Fruit fly (Drosophila melanogaster): ENCODE measurements around the gene Gnpnat.
A peak's percentile ranks its signal among the peaks of the same experiment; 100 is the strongest.

Gene Gnpnat

DNA sequence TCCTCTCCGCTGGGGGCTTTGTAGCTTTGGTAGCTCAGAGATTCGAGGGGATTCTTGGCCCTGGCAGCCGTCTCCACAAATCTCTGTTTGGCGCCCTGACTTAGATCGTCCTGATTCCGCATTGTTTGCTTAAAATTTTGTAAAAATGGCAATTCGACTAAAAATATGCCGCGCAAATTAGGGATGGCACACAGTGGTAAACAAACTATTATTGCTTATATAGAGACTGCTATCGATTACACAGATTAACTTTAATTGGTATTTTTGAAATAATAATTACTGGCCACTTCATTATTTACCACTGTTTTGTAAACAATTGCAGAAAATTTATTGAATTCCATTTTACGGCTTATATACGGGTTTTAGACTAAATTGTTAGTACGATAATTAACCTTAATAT is 13.3 kb upstream of the Gnpnat start, which contains the start of the genes Naa40 and CG18731 (continued):
- no peak for TF ChIP-seq CG18011 (GFP tag; optimal IDR thresholded peaks at IDR 0.05)
- TF ChIP-seq jumu (GFP tag; optimal IDR thresholded peaks at IDR 0.05), result no peak
- no peak for TF ChIP-seq ERR (GFP tag; optimal IDR thresholded peaks at IDR 0.05)
- TF ChIP-seq HLH4C (GFP tag; IDR thresholded peaks at IDR 0.05; ENCODE audit: partially characterized antibody), result peak; percentile 48
- TF ChIP-seq cad (GFP tag; optimal IDR thresholded peaks at IDR 0.05), result no peak
- no peak for TF ChIP-seq sim (GFP tag; IDR thresholded peaks at IDR 0.05)

dm6 chr3R:29725577-29726240 is 12.4 kb upstream of the Gnpnat start, which contains the start of gene Kul:
Gene Kul, plus strand, starts transcription at chr3R:29725830.
- peak; percentile 54 for TF ChIP-seq CHES-1-like (GFP tag; optimal IDR thresholded peaks at IDR 0.05)
- peak; percentile 87 for TF ChIP-seq gfzf (GFP tag; optimal IDR thresholded peaks at IDR 0.05)
- no peak for TF ChIP-seq bbx (GFP tag; IDR thresholded peaks at IDR 0.05; ENCODE audit: partially characterized antibody)
- TF ChIP-seq HmgZ (tag; optimal IDR thresholded peaks at IDR 0.05), result peak; percentile 48
- TF ChIP-seq Jarid2 (GFP tag; optimal IDR thresholded peaks at IDR 0.05), result peak; percentile 4
- peak; percentile 93 for TF ChIP-seq CG4282 (GFP tag; optimal IDR thresholded peaks at IDR 0.05)
- TF ChIP-seq fd3F (GFP tag; optimal IDR thresholded peaks at IDR 0.05), result no peak
- peak; percentile 47 for TF ChIP-seq pb (GFP tag; optimal IDR thresholded peaks at IDR 0.05)
- TF ChIP-seq crp (GFP tag; optimal IDR thresholded peaks at IDR 0.05), result no peak
- TF ChIP-seq ranshi (GFP tag; IDR thresholded peaks at IDR 0.05), result no peak
- TF ChIP-seq Hr51 (GFP tag; optimal IDR thresholded peaks at IDR 0.05), result peak in 1 of 2 experiments; percentile 8
- TF ChIP-seq CG17912 (GFP tag; optimal IDR thresholded peaks at IDR 0.05), result peak; percentile 1
- TF ChIP-seq CG12104 (GFP tag; optimal IDR thresholded peaks at IDR 0.05), result no peak
- TF ChIP-seq zfh2 (GFP tag; optimal IDR thresholded peaks at IDR 0.05), result peak; percentile 2
- peak; percentile 9 for TF ChIP-seq CG3995 (GFP tag; optimal IDR thresholded peaks at IDR 0.05)
- peak; percentile 20; the same call in 1 of the 2 replicates for TF ChIP-seq CG13287 (GFP tag; IDR thresholded peaks at IDR 0.05; ENCODE audit: partially characterized antibody)
- TF ChIP-seq tio (GFP tag; optimal IDR thresholded peaks at IDR 0.05), result no peak
- no peak for TF ChIP-seq CG5180 (GFP tag; optimal IDR thresholded peaks at IDR 0.05)
- peak; percentile 20 for TF ChIP-seq nmo (GFP tag; optimal IDR thresholded peaks at IDR 0.05)
- TF ChIP-seq Bgb (GFP tag; IDR thresholded peaks at IDR 0.05; ENCODE audit: partially characterized antibody), result peak; percentile 26; the same call in 1 of the 2 replicates
- peak; percentile 50; the same call in 2 of the 3 replicates for TF ChIP-seq CG16813 (GFP tag; IDR thresholded peaks at IDR 0.05; ENCODE audit: partially characterized antibody)
- TF ChIP-seq sr (GFP tag; IDR thresholded peaks at IDR 0.05), result no peak
- no peak for TF ChIP-seq Atf3 (GFP tag; optimal IDR thresholded peaks at IDR 0.05)
- TF ChIP-seq CG10321 (GFP tag; IDR thresholded peaks at IDR 0.05), result 0 out of 2 replicates have a peak, but pooled peaks have one; percentile 16
- TF ChIP-seq MESR4 (GFP tag; optimal IDR thresholded peaks at IDR 0.05), result peak; percentile 45
- TF ChIP-seq vvl (GFP tag; IDR thresholded peaks at IDR 0.05), result 0 out of 2 replicates have a peak, but pooled peaks have one; percentile 33
- no peak for TF ChIP-seq tin (GFP tag; optimal IDR thresholded peaks at IDR 0.05)
- TF ChIP-seq MBD-R2 (GFP tag; IDR thresholded peaks at IDR 0.05), result peak; percentile 49
- TF ChIP-seq dm (GFP tag; optimal IDR thresholded peaks at IDR 0.05), result peak; percentile 26
- TF ChIP-seq sob (GFP tag; IDR thresholded peaks at IDR 0.05), result peak; percentile 44
- no peak for TF ChIP-seq pros (GFP tag; optimal IDR thresholded peaks at IDR 0.05)
- TF ChIP-seq CG34224 (GFP tag; IDR thresholded peaks at IDR 0.05; ENCODE audit: partially characterized antibody), result peak; percentile 47; the same call in 1 of the 3 replicates
- TF ChIP-seq CG4617 (GFP tag; optimal IDR thresholded peaks at IDR 0.05; ENCODE audit: borderline replicate concordance), result peak; percentile 5
- TF ChIP-seq CG9876 (GFP tag; optimal IDR thresholded peaks at IDR 0.05), result no peak
- peak; percentile 99 for TF ChIP-seq CG14710 (tag; optimal IDR thresholded peaks at IDR 0.05)
- peak; percentile 23; the same call in 1 of the 2 replicates for TF ChIP-seq CG10366 (GFP tag; IDR thresholded peaks at IDR 0.05)
- TF ChIP-seq chn (GFP tag; optimal IDR thresholded peaks at IDR 0.05), result no peak
- peak; percentile 7 to 40 for TF ChIP-seq bsh (GFP tag; optimal IDR thresholded peaks at IDR 0.05)
- no peak for TF ChIP-seq cg (GFP tag; optimal IDR thresholded peaks at IDR 0.05)
- no peak for TF ChIP-seq CG9817 (tag; optimal IDR thresholded peaks at IDR 0.05)
